Worm (Caenorhabditis elegans): ENCODE data around the gene K02H11.4.

DNA sequence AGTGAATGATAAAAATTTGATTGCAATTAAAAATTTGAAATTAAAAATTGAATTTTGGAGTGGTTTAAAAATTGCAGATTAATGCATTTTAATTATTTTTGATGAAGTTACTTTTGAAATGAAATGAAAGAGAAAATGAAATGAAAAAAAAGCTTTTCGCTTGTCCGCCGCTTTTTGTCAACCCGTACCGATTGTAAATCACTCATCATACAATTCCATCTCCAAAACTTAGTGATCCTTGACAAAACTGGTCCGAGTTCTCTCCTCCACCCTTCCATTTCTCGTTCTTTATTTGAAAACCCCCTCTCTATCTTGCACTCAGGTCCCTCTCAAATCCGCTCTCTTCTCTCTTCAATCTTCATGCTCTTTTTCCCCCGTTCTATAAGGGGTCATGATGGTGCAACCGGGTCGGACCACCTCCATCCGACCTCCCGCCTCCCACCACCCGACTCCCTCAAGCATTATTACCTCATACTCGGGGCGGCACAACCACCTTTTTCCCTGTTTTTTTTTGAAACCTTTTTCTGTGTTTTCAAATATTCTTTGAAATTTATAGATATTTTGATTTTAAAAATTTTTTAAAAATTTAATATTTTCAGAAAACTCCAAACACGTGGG, 46.1 kb upstream of the K02H11.4 start:
- TF ChIP-seq attf-5 (GFP tag; optimal IDR thresholded peaks at IDR 0.05) (no peak), ceh-40 (GFP tag; IDR thresholded peaks at IDR 0.05) (no peak), snpc-4 (GFP tag; optimal IDR thresholded peaks at IDR 0.05) (no peak), snpc-4 (tag; optimal IDR thresholded peaks at IDR 0.05) (no peak), dpff-1 (tag; optimal IDR thresholded peaks at IDR 0.05) (no peak), atf-7 (tag; optimal IDR thresholded peaks at IDR 0.05) (no peak), dox-1 (GFP tag; IDR thresholded peaks at IDR 0.05) (no peak)

All from whole organism, young adult.